Worm (Caenorhabditis elegans): ENCODE data around the gene K03A11.4.

ce11 chrX:13082326-13082725 lies 4.4 kb downstream of the K03A11.4 start, which contains the start of gene str-10:
- TF ChIP-seq ama-1 (optimal IDR thresholded peaks at IDR 0.05) (no peak), pag-3 (tag; optimal IDR thresholded peaks at IDR 0.05; ENCODE audit: borderline replicate concordance) (no peak), unc-86 (tag; optimal IDR thresholded peaks at IDR 0.05) (no peak), ttx-3 (tag; optimal IDR thresholded peaks at IDR 0.05) (no peak), pha-4 (tag; optimal IDR thresholded peaks at IDR 0.05) (no peak), fkh-10 (GFP tag; optimal IDR thresholded peaks at IDR 0.05) (no peak), sdc-2 (tag; optimal IDR thresholded peaks at IDR 0.05) (no peak), lim-6 (tag; optimal IDR thresholded peaks at IDR 0.05) (no peak), tbx-2 (tag; optimal IDR thresholded peaks at IDR 0.05) (no peak), dve-1 (tag; optimal IDR thresholded peaks at IDR 0.05) (no peak)
